Fruit fly (Drosophila melanogaster): ENCODE results near the gene dachs.

DNA sequence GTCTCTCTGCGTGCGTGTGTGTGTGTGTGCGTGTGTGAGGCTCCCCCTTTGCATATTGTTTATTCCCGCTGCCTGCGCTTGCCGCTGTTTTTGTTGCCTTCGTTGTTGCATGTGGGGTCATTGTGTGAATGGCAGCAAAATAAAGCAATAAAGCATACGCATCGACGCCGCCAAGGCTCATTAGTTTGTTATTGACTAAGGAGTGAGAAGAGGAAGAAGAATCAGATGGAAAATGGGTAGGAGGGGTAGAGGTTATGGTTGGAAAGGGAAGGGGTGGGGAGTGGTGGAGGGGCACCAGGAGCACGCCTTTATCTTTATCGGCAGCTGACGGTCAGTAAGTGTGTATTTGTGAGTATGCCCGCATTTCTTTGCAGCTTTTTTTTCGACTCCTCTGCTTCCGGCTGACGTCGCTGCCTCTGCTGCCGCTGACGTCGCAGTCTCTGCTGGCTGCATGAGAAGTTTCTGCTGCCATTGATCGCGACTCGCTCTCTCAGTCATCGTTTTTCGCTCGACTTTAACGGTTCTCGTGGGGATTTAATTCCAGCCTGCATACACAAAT lies 47.2 kb upstream of the dachs start:
- no peak for TF ChIP-seq Pif1B (GFP tag; optimal IDR thresholded peaks at IDR 0.05)
- no peak for TF ChIP-seq CG9948 (tag; optimal IDR thresholded peaks at IDR 0.05)
- no peak for TF ChIP-seq CG17806 (tag; optimal IDR thresholded peaks at IDR 0.05)
- TF ChIP-seq CG10348 (GFP tag; IDR thresholded peaks at IDR 0.05) = no peak
